Fruit fly (Drosophila melanogaster): ENCODE data around the gene CG43163.

The CG43163 gene

dm6 chr3L:8453443-8454360 is 53.2 kb downstream of the CG43163 start:
- TF ChIP-seq Hnf4 (GFP tag; optimal IDR thresholded peaks at IDR 0.05) (peak; percentile 6), Sp1 (GFP tag; optimal IDR thresholded peaks at IDR 0.05) (no peak), CrebA (GFP tag; optimal IDR thresholded peaks at IDR 0.05; ENCODE audit: borderline replicate concordance) (no peak), OdsH (GFP tag; optimal IDR thresholded peaks at IDR 0.05) (no peak), brk (GFP tag; optimal IDR thresholded peaks at IDR 0.05) (peak; percentile 15), rgr (GFP tag; optimal IDR thresholded peaks at IDR 0.05) (no peak), foxo (GFP tag; optimal IDR thresholded peaks at IDR 0.05) (peak in 1 of 2 experiments; percentile 36), h (GFP tag; optimal IDR thresholded peaks at IDR 0.05) (peak; percentile 47), sage (GFP tag; optimal IDR thresholded peaks at IDR 0.05) (peak; percentile 56), br (GFP tag; optimal IDR thresholded peaks at IDR 0.05) (peak; percentile 16)

- TF ChIP-seq sv (GFP tag; optimal IDR thresholded peaks at IDR 0.05), result no peak
- TF ChIP-seq h (GFP tag; optimal IDR thresholded peaks at IDR 0.05), result peak; percentile 41
- no peak for TF ChIP-seq dl (GFP tag; optimal IDR thresholded peaks at IDR 0.05; ENCODE audit: insufficient read depth in 1 of 2, partially characterized antibody in 2 of 2)
- no peak for TF ChIP-seq GATAd (GFP tag; optimal IDR thresholded peaks at IDR 0.05)
These were observed 54.0 kb downstream of the CG43163 start for dm6 chr3L:8452986-8453385.

- TF ChIP-seq pan (optimal IDR thresholded peaks at IDR 0.05) (no peak), dsf (GFP tag; optimal IDR thresholded peaks at IDR 0.05; ENCODE audit: borderline replicate concordance) (no peak), Hnf4 (GFP tag; optimal IDR thresholded peaks at IDR 0.05) (no peak), sv (GFP tag; optimal IDR thresholded peaks at IDR 0.05) (no peak)
These were observed 54.9 kb downstream of the CG43163 start for dm6 chr3L:8451966-8452620.

dm6 chr3L:8450747-8451146 is 56.2 kb downstream of the CG43163 start:
- TF ChIP-seq Dfd (GFP tag; optimal IDR thresholded peaks at IDR 0.05), result peak; percentile 75
- no peak for TF ChIP-seq Myc (optimal IDR thresholded peaks at IDR 0.05)
- no peak for TF ChIP-seq Vsx2 (GFP tag; optimal IDR thresholded peaks at IDR 0.05; ENCODE audit: partially characterized antibody)

dm6 chr3L:8449800-8450690 is 56.9 kb downstream of the CG43163 start, which contains the start of gene Gug:
TSS of gene Gug (plus strand) at chr3L:8449922.
- no peak for TF ChIP-seq Mio (GFP tag; optimal IDR thresholded peaks at IDR 0.05)
- TF ChIP-seq jim (GFP tag; optimal IDR thresholded peaks at IDR 0.05), result peak; percentile 64
- peak; percentile 57 for TF ChIP-seq h (GFP tag; optimal IDR thresholded peaks at IDR 0.05)
- peak; percentile 11 for TF ChIP-seq Dfd (GFP tag; optimal IDR thresholded peaks at IDR 0.05)
- TF ChIP-seq CG9705 (GFP tag; optimal IDR thresholded peaks at IDR 0.05), result peak; percentile 6
- peak; percentile 57 for TF ChIP-seq N (GFP tag; optimal IDR thresholded peaks at IDR 0.05)
- peak; percentile 7 for TF ChIP-seq Myc (optimal IDR thresholded peaks at IDR 0.05)
- TF ChIP-seq Hr83 (GFP tag; optimal IDR thresholded peaks at IDR 0.05; ENCODE audit: poor library complexity, severe bottlenecking), result peak; percentile 3
- peak; percentile 35 for TF ChIP-seq sage (GFP tag; optimal IDR thresholded peaks at IDR 0.05)
- peak; percentile 12 for TF ChIP-seq br (GFP tag; optimal IDR thresholded peaks at IDR 0.05)
- TF ChIP-seq woc (GFP tag; optimal IDR thresholded peaks at IDR 0.05), result peak; percentile 2
- peak; percentile 33 for TF ChIP-seq Dif (GFP tag; optimal IDR thresholded peaks at IDR 0.05; ENCODE audit: partially characterized antibody)
- no peak for TF ChIP-seq ey (GFP tag; optimal IDR thresholded peaks at IDR 0.05)
- TF ChIP-seq Sp1 (GFP tag; optimal IDR thresholded peaks at IDR 0.05), result peak; percentile 83
- peak; percentile 53 for TF ChIP-seq CrebA (GFP tag; optimal IDR thresholded peaks at IDR 0.05; ENCODE audit: borderline replicate concordance)
- TF ChIP-seq rgr (GFP tag; optimal IDR thresholded peaks at IDR 0.05), result no peak
- TF ChIP-seq Rel (GFP tag; optimal IDR thresholded peaks at IDR 0.05), result no peak
- peak; percentile 40 for TF ChIP-seq Rel (tag; optimal IDR thresholded peaks at IDR 0.05)
- no peak for TF ChIP-seq Hnf4 (GFP tag; optimal IDR thresholded peaks at IDR 0.05)
- peak; percentile 9 for TF ChIP-seq OdsH (GFP tag; optimal IDR thresholded peaks at IDR 0.05)
- no peak for TF ChIP-seq sv (GFP tag; optimal IDR thresholded peaks at IDR 0.05)
- no peak for TF ChIP-seq brk (GFP tag; optimal IDR thresholded peaks at IDR 0.05)

Data from whole organism, wandering third instar larva.